Fruit fly (Drosophila melanogaster) Kc167 (cell line): ENCODE data around the gene CG3942.

ENCODE experiments used
- Myc ChIP-seq: fragments of >200 bp; optimal IDR thresholded peaks from 2 replicates; lab custom pipeline; 2017; ENCODE audit warnings: missing external identifiers
- h ChIP-seq: fragments of >200 bp; optimal IDR thresholded peaks from 3 replicates; lab custom pipeline; 2018; ENCODE audit warnings: missing external identifiers
- psq ChIP-seq: fragments of >200 bp; optimal IDR thresholded peaks from 2 replicates; lab custom pipeline; 2017; ENCODE audit warnings: missing external identifiers

DNA sequence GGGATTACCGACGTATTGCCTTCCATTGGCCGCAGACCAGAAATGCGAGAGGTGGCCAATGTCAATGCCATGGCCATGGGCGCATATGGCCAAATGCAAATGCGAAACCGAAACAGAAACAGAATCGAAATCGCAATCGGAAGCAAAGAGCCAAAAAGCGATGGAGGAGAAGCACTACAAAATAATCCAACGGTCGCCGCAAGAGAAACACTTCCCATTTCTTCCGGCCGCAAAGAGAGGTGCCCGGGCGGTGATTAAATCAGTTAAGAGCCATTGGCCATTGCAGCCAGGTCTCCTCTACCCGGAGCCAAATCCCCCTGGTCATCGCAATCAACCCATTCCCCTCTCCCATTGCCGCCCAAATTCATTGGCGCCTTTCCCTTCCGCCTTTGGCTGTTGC, 39.8 kb upstream of the CG3942 start, which contains the start of gene CG14742:
- TF ChIP-seq psq (lab: Kevin White, UChicago) (no peak), h (lab: Kevin White, UChicago) (no peak), Myc (lab: Kevin White, UChicago) (no peak)
